Worm (Caenorhabditis elegans) whole organism, L2 larva: Measurements from ENCODE around the gene srd-65.

Source experiments
- F13H6.1 ChIP-seq: sonication (generic microtip); optimal IDR thresholded peaks from 2 replicates; lab custom pipeline; 2016; ENCODE audit warnings: missing genetic modification characterization, missing compliant biosample characterization
- alr-1 ChIP-seq: fragments of 150-350 bp; optimal IDR thresholded peaks from 2 replicates; lab custom pipeline; 2014; ENCODE audit warnings: missing biosample characterization, missing genetic modification characterization
- ama-1 ChIP-seq: fragments of 150-350 bp; optimal IDR thresholded peaks from 2 replicates; lab custom pipeline; 2018; ENCODE audit warnings: inconsistent platforms
- ceh-82 ChIP-seq: fragments of 150-350 bp; optimal IDR thresholded peaks from 2 replicates; lab custom pipeline; 2014; ENCODE audit warnings: missing biosample characterization, missing genetic modification characterization
- elt-1 ChIP-seq: fragments of 150-350 bp; optimal IDR thresholded peaks from 2 replicates; lab custom pipeline; 2014; ENCODE audit warnings: missing biosample characterization, missing genetic modification characterization
- elt-3 ChIP-seq: sonication (generic microtip); optimal IDR thresholded peaks from 2 replicates; lab custom pipeline; 2017; ENCODE audit warnings: missing biosample characterization, missing genetic modification characterization
- lin-11 ChIP-seq: fragments of 150-350 bp; sonication (generic microtip); optimal IDR thresholded peaks from 2 replicates; lab custom pipeline; 2014; ENCODE audit warnings: missing biosample characterization, missing genetic modification characterization, inconsistent platforms, mixed read lengths
- lin-13 ChIP-seq: fragments of 150-350 bp; optimal IDR thresholded peaks from 2 replicates; lab custom pipeline; 2014; ENCODE audit warnings: missing biosample characterization, missing genetic modification reagents, missing genetic modification characterization
- lin-39 ChIP-seq: fragments of 150-350 bp; optimal IDR thresholded peaks from 2 replicates; lab custom pipeline; 2014; ENCODE audit warnings: missing biosample characterization, missing genetic modification reagents, missing genetic modification characterization
- nhr-10 ChIP-seq: sonication (generic microtip); optimal IDR thresholded peaks from 2 replicates; lab custom pipeline; 2017; ENCODE audit warnings: missing biosample characterization, missing genetic modification characterization
- nhr-11 ChIP-seq: fragments of 150-350 bp; optimal IDR thresholded peaks from 2 replicates; lab custom pipeline; 2014; ENCODE audit warnings: missing biosample characterization, missing genetic modification characterization
- nhr-12 ChIP-seq: fragments of 150-350 bp; optimal IDR thresholded peaks from 2 replicates; lab custom pipeline; 2014; ENCODE audit warnings: missing biosample characterization, missing genetic modification characterization
- nhr-129 ChIP-seq: fragments of 150-350 bp; optimal IDR thresholded peaks from 2 replicates; lab custom pipeline; 2014; ENCODE audit warnings: missing biosample characterization, missing genetic modification characterization
- nhr-21 ChIP-seq: fragments of 150-350 bp; optimal IDR thresholded peaks from 2 replicates; lab custom pipeline; 2014; ENCODE audit warnings: missing biosample characterization, missing genetic modification characterization
- nhr-25 ChIP-seq: fragments of 150-350 bp; sonication (generic microtip); optimal IDR thresholded peaks from 3 replicates; lab custom pipeline; 2014; ENCODE audit warnings: missing biosample characterization, missing genetic modification characterization
- nhr-6 ChIP-seq: fragments of 150-350 bp; optimal IDR thresholded peaks from 2 replicates; lab custom pipeline; 2014; ENCODE audit warnings: missing biosample characterization, missing genetic modification characterization
- sem-4 ChIP-seq: fragments of 150-350 bp; optimal IDR thresholded peaks from 2 replicates; lab custom pipeline; 2014; ENCODE audit warnings: missing biosample characterization, missing genetic modification reagents, missing genetic modification characterization
- sma-3 ChIP-seq: sonication (generic microtip); optimal IDR thresholded peaks from 2 replicates; lab custom pipeline; 2016; ENCODE audit warnings: missing genetic modification reagents, missing genetic modification characterization, missing compliant biosample characterization
- ztf-1 ChIP-seq: fragments of 200-800 bp; sonication (Bioruptor generic); conservative IDR thresholded peaks from 2 replicates; pipeline ENCODE4 v1.3.6; 2022; ENCODE audit warnings: missing genetic modification characterization, missing compliant biosample characterization
- ztf-11 ChIP-seq: sonication (generic microtip); optimal IDR thresholded peaks from 2 replicates; lab custom pipeline; 2017; ENCODE audit warnings: missing biosample characterization, missing genetic modification characterization

The srd-65 gene

DNA sequence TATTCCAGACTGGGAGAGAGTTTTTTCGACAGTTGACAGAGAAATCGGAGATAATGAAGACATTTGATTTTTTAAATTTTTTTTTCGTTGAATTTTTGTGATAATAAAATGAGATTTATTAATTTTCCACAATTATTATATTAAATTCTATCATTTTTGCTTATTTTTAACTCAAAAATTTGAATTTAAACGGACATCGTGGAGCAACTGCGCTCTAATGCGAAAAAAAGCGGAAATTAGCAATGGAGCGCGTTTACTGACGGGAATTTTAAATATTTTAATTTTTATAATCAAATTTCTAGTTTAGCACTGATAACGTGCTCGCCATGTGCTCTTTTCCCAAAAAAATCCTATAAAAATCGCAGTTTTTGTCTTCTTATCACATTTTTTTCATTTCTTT is 12.7 kb downstream of the srd-65 start, which contains the start of gene C39B5.14:
Gene C39B5.14 (plus strand): TSS at position 301 of the 400 bp plus-strand sequence.
- no peak for TF ChIP-seq ceh-82 (tag; lab: Kevin White, UChicago)
- TF ChIP-seq nhr-12 (tag; lab: Kevin White, UChicago): no peak
- no peak for TF ChIP-seq alr-1 (tag; lab: Kevin White, UChicago)
- TF ChIP-seq lin-11 (tag; lab: Kevin White, UChicago): no peak
- TF ChIP-seq nhr-10: no peak
- no peak for TF ChIP-seq nhr-21 (tag; lab: Kevin White, UChicago)
- no peak for TF ChIP-seq nhr-11 (tag; lab: Kevin White, UChicago)

DNA sequence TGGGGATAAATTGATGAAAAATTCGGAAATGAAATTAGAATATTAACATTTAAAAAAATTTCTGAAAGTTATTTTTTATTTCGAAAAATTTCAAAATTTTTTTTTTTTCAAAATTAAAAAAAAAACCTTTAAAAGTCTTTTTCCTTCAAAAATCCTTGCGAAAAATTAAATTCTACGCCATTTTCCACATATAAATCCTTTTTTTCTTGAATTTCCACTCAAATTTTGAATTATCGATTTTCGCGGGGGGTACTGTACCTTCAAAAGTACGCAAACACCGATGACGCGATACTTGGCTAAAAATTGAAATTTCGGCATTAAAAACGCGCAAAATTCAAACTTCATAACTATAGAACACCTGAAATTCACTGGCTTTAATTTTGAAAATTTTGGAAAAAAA is 13.2 kb downstream of the srd-65 start:
- TF ChIP-seq nhr-6 (tag; lab: Kevin White, UChicago) (no peak), nhr-129 (no peak), ztf-1 (GFP tag; lab: Robert Waterston, UW) (no peak)

DNA sequence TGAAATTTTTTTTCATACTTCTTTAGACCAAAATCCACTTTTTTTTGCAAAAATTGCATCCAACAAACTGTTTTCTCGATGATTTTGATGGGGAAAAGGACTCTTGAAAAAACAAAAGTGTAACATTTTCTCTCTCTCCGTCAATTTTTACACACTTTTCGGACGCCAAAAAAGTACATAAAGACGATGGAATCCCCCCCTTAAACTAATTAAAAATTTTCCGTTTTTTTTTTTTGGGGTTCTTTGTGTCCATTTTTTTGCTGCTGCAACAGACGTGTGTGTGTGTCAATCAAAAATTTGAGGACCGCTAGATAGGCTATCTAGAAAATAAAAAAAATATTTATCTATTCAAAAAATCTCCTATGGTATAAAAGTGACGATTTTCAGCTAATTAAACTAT is 16.0 kb downstream of the srd-65 start, which contains the start of gene C39B5.5:
Gene C39B5.5 (plus strand): TSS at position 301 of the 400 bp plus-strand sequence.
- TF ChIP-seq sem-4 (tag; lab: Kevin White, UChicago): no peak
- TF ChIP-seq elt-3 (tag; lab: Kevin White, UChicago): no peak
- TF ChIP-seq F13H6.1 (tag; lab: Kevin White, UChicago): no peak
- TF ChIP-seq nhr-11 (tag; lab: Kevin White, UChicago): no peak

DNA sequence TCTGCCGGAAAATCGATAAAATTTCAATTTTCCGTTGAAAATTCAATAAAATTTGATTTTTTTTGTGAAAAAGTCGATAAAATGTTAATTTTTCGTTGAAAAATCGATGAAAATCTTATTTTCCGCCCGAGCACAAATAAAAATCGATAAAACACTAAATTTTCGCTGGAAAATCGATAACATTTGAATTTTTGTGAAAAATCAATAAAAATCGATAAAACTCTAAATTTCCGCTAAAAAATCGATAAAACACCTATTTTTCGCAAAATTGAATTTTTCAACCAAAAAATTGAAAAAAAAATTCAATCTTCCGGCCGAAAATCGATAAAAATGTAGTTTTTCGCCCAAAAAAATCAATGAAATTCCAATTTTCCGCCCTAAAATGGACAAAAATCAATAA is 18.7 kb downstream of the srd-65 start:
- no peak for TF ChIP-seq sma-3
- no peak for TF ChIP-seq ztf-1 (GFP tag; lab: Robert Waterston, UW)

DNA sequence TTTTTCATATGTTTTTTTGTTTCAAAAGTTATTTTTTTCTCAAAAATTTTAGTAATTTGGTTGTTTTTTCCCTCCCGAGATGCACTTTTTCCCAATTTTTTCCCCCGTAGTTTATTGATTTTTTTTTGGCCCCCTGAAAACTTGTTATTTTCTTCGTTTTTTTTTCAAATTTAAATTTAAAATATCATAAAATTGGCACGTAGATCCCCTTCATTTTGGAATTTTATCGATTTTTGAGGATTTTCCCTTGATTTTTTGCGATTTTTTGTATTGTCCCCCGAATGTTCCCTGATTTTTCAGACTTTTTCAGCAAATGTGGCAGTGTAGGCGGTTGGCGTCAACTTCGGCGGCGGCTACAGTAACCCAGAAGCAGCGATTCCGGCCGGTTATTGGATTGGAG is 26.1 kb downstream of the srd-65 start, which contains the start of gene C39B5.6:
Gene C39B5.6 (plus strand): TSS at position 301 of the 400 bp plus-strand sequence.
- no peak for TF ChIP-seq nhr-11 (tag; lab: Kevin White, UChicago)
- no peak for TF ChIP-seq lin-39
- TF ChIP-seq sma-3: no peak
- no peak for TF ChIP-seq nhr-25 (tag; lab: Kevin White, UChicago)
- no peak for TF ChIP-seq lin-13
- no peak for TF ChIP-seq elt-1 (tag; lab: Kevin White, UChicago)
- TF ChIP-seq alr-1 (tag; lab: Kevin White, UChicago): no peak
- TF ChIP-seq ztf-11 (tag; lab: Kevin White, UChicago): no peak
- no peak for TF ChIP-seq ama-1 (lab: Kevin White, UChicago)
